Worm (Caenorhabditis elegans) whole organism, mixed stage, embryonic: ENCODE results near the gene ech-1.1.

Experiments
- nhr-12 ChIP-seq: fragments of 150-350 bp; optimal IDR thresholded peaks from 2 replicates; lab custom pipeline; 2014; ENCODE audit warnings: missing biosample characterization, missing genetic modification characterization
- nhr-76 ChIP-seq: sonication (generic microtip); optimal IDR thresholded peaks from 2 replicates; lab custom pipeline; 2017; ENCODE audit warnings: missing biosample characterization, missing genetic modification characterization

DNA sequence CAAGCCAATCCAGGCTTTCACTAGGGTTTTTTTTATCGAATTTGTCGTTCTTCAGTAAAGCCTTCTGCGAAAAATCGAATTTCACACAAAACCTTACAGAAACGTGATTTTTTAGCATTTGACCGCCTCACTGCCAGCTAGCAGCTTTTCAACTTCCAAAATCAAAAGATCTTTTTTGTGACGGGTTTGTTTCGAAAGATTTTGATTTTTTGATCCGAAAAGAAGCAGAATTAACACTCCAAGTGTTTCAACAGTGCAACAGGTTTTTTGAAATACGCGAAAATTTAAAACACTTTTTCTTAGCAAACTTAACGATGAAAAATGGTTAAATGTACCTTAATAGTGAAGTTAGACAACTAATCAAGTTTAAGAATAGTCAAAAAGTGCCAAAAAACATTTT, 19.9 kb downstream of the ech-1.1 start, which contains the start of gene clec-229:
- TF ChIP-seq nhr-12 (tag; lab: Kevin White, UChicago) (no peak), nhr-76 (tag; lab: Kevin White, UChicago) (no peak)
